Worm (Caenorhabditis elegans): ENCODE data around the gene snx-17.

The snx-17 gene

ce11 chrX:13144975-13145618, 23.0 kb upstream of the snx-17 start (continued):
- TF ChIP-seq dpff-1 (tag; optimal IDR thresholded peaks at IDR 0.05) = no peak
- TF ChIP-seq B0019.2 (GFP tag; conservative IDR thresholded peaks at IDR 0.05) = no peak
- peak; percentile 44 for TF ChIP-seq snpc-1.3 (tag; optimal IDR thresholded peaks at IDR 0.05; ENCODE audit: insufficient read depth)

ce11 chrX:13143762-13144732, 22.0 kb upstream of the snx-17 start:
- TF ChIP-seq pha-4 (tag; optimal IDR thresholded peaks at IDR 0.05) = peak; percentile 1
- TF ChIP-seq lin-35 (GFP tag; optimal IDR thresholded peaks at IDR 0.05) = peak in 1 of 3 experiments; percentile 23
- TF ChIP-seq ama-1 (optimal IDR thresholded peaks at IDR 0.05) = peak; percentile 92
- no peak for TF ChIP-seq ama-1 (GFP tag; optimal IDR thresholded peaks at IDR 0.05)
- peak; percentile 47 for TF ChIP-seq chd-7 (tag; optimal IDR thresholded peaks at IDR 0.05)
- peak; percentile 46 for TF ChIP-seq K12H6.12 (tag; optimal IDR thresholded peaks at IDR 0.05)
- peak; percentile 29 for TF ChIP-seq repo-1 (tag; optimal IDR thresholded peaks at IDR 0.05)
- TF ChIP-seq ztf-28 (GFP tag; IDR thresholded peaks at IDR 0.05) = no peak
- peak; percentile 60 for TF ChIP-seq lin-40 (tag; optimal IDR thresholded peaks at IDR 0.05)
- TF ChIP-seq hmg-1.2 (GFP tag; IDR thresholded peaks at IDR 0.05) = peak; percentile 50; the same call in 1 of the 2 replicates
- no peak for TF ChIP-seq lsl-1 (GFP tag; optimal IDR thresholded peaks at IDR 0.05)
- peak; percentile 55 for TF ChIP-seq zim-3 (tag; optimal IDR thresholded peaks at IDR 0.05)
- TF ChIP-seq ceh-79 (tag; optimal IDR thresholded peaks at IDR 0.05) = no peak
- peak; percentile 46; the same call in 1 of the 2 replicates for TF ChIP-seq pbrm-1 (GFP tag; IDR thresholded peaks at IDR 0.05)
- TF ChIP-seq nhr-80 (tag; optimal IDR thresholded peaks at IDR 0.05) = peak; percentile 92
- TF ChIP-seq somi-1 (GFP tag; optimal IDR thresholded peaks at IDR 0.05) = peak; percentile 15
- peak; percentile 90 for TF ChIP-seq egrh-3 (GFP tag; IDR thresholded peaks at IDR 0.05)
- TF ChIP-seq madf-10 (tag; optimal IDR thresholded peaks at IDR 0.05) = peak; percentile 16
- TF ChIP-seq lir-1 (GFP tag; conservative IDR thresholded peaks at IDR 0.05) = peak; percentile 45; the same call in 1 of the 2 replicates
- no peak for TF ChIP-seq hrde-1 (tag; optimal IDR thresholded peaks at IDR 0.05; ENCODE audit: borderline replicate concordance)
- TF ChIP-seq egl-18 (GFP tag; IDR thresholded peaks at IDR 0.05) = no peak
- peak; percentile 80; the same call in 1 of the 2 replicates for TF ChIP-seq B0336.3 (GFP tag; IDR thresholded peaks at IDR 0.05)
- TF ChIP-seq mcd-1 (GFP tag; IDR thresholded peaks at IDR 0.05) = peak; percentile 66
- TF ChIP-seq ZK185.1 (tag; optimal IDR thresholded peaks at IDR 0.05; ENCODE audit: poor library complexity, severe bottlenecking) = peak; percentile 2
- peak; percentile 2 for TF ChIP-seq T07F8.4 (tag; optimal IDR thresholded peaks at IDR 0.05)
- peak; percentile 99 for TF ChIP-seq zfh-2 (GFP tag; conservative IDR thresholded peaks at IDR 0.05)
- TF ChIP-seq snpc-4 (GFP tag; optimal IDR thresholded peaks at IDR 0.05) = no peak
- peak in 3 of 4 experiments; percentile 9 to 42 (median 10) for TF ChIP-seq snpc-4 (tag; optimal IDR thresholded peaks at IDR 0.05)
- peak; percentile 13 for TF ChIP-seq nhr-90 (tag; optimal IDR thresholded peaks at IDR 0.05)
- peak; percentile 26 for TF ChIP-seq gei-17 (GFP tag; optimal IDR thresholded peaks at IDR 0.05)
- TF ChIP-seq madf-3 (GFP tag; IDR thresholded peaks at IDR 0.05) = 0 out of 2 replicates have a peak, but pooled peaks have one; percentile 47
- peak; percentile 13 for TF ChIP-seq tbp1 (GFP tag; optimal IDR thresholded peaks at IDR 0.05)
- TF ChIP-seq hlh-12 (tag; optimal IDR thresholded peaks at IDR 0.05) = no peak
- peak; percentile 45 for TF ChIP-seq ztf-18 (tag; optimal IDR thresholded peaks at IDR 0.05)
- 0 out of 2 replicates have a peak, but pooled peaks have one; percentile 26 for TF ChIP-seq lin-26 (GFP tag; IDR thresholded peaks at IDR 0.05)
- peak; percentile 57; the same call in 1 of the 2 replicates for TF ChIP-seq K11D2.4 (GFP tag; IDR thresholded peaks at IDR 0.05)
- peak; percentile 61 for TF ChIP-seq attf-5 (GFP tag; optimal IDR thresholded peaks at IDR 0.05)
- no peak for TF ChIP-seq athp-1 (tag; optimal IDR thresholded peaks at IDR 0.05)
- peak; percentile 71 for TF ChIP-seq atf-7 (tag; optimal IDR thresholded peaks at IDR 0.05)
- peak; percentile 18 for TF ChIP-seq F23B12.7 (tag; optimal IDR thresholded peaks at IDR 0.05; ENCODE audit: insufficient read depth)
- peak; percentile 12 for TF ChIP-seq ztf-26 (tag; optimal IDR thresholded peaks at IDR 0.05)

Measured in whole organism, young adult.